Fruit fly (Drosophila melanogaster) whole organism, embryonic: ENCODE measurements around the gene CG1622.

Experiments
- Antp ChIP-seq: fragments of 200-800 bp; sonication (Bioruptor generic); optimal IDR thresholded peaks from 3 replicates; lab custom pipeline; 2016; ENCODE audit warnings: missing biosample characterization, missing genetic modification characterization
- B-H1 ChIP-seq: fragments of 200-800 bp; sonication (Bioruptor generic); IDR thresholded peaks from 3 replicates; pipeline ENCODE4 v1.3.6; 2022; ENCODE audit warnings: missing biosample characterization, missing genetic modification characterization
- CG11504 ChIP-seq: fragments of 200-800 bp; sonication (Bioruptor generic); optimal IDR thresholded peaks from 3 replicates; lab custom pipeline; 2019; ENCODE audit warnings: missing biosample characterization, mild to moderate bottlenecking, missing genetic modification characterization, moderate library complexity
- CG11560 ChIP-seq: fragments of 200-800 bp; sonication (Bioruptor generic); IDR thresholded peaks from 3 replicates; pipeline ENCODE4 v1.3.6; 2022; ENCODE audit warnings: missing biosample characterization, missing genetic modification characterization
- CG12769 ChIP-seq: fragments of 200-800 bp; sonication (Bioruptor generic); optimal IDR thresholded peaks from 2 replicates; lab custom pipeline; 2019; ENCODE audit warnings: missing biosample characterization, mild to moderate bottlenecking, missing genetic modification characterization, moderate library complexity
- CG13894 ChIP-seq: fragments of 200-800 bp; sonication (Bioruptor generic); optimal IDR thresholded peaks from 3 replicates; lab custom pipeline; 2018; ENCODE audit warnings: missing biosample characterization, mild to moderate bottlenecking, missing genetic modification characterization, moderate library complexity
- CG14441 ChIP-seq: fragments of 200-800 bp; sonication (Bioruptor generic); IDR thresholded peaks from 2 replicates; pipeline ENCODE4 v1.3.6; 2022; ENCODE audit warnings: missing biosample characterization, missing genetic modification characterization
- CG15269 ChIP-seq: fragments of 200-800 bp; sonication (Bioruptor generic); optimal IDR thresholded peaks from 2 replicates; lab custom pipeline; 2018; ENCODE audit warnings: missing biosample characterization, mild to moderate bottlenecking, missing genetic modification characterization, moderate library complexity
- CG1603 ChIP-seq: fragments of 200-800 bp; sonication (Bioruptor generic); optimal IDR thresholded peaks from 2 replicates; lab custom pipeline; 2019; ENCODE audit warnings: missing biosample characterization, mild to moderate bottlenecking, missing genetic modification characterization, moderate library complexity
- CG17186 ChIP-seq: fragments of 200-800 bp; sonication (Bioruptor generic); optimal IDR thresholded peaks from 3 replicates; lab custom pipeline; 2017; ENCODE audit warnings: missing biosample characterization, missing genetic modification reagents, missing genetic modification characterization
- CG17359 ChIP-seq: fragments of 200-800 bp; sonication (Bioruptor generic); optimal IDR thresholded peaks from 3 replicates; lab custom pipeline; 2018; ENCODE audit warnings: missing biosample characterization, mild to moderate bottlenecking, missing genetic modification characterization, moderate library complexity
- CG2120 ChIP-seq: fragments of 200-800 bp; sonication (Bioruptor generic); optimal IDR thresholded peaks from 3 replicates; lab custom pipeline; 2016; ENCODE audit warnings: missing biosample characterization, missing genetic modification characterization
- CG3065 ChIP-seq: fragments of 200-800 bp; sonication (Bioruptor generic); optimal IDR thresholded peaks from 2 replicates; lab custom pipeline; 2016; ENCODE audit warnings: missing biosample characterization, missing genetic modification characterization
- CG32532 ChIP-seq: fragments of 200-800 bp; sonication (Bioruptor generic); IDR thresholded peaks from 2 replicates; pipeline ENCODE4 v1.3.6; 2022; ENCODE audit warnings: missing biosample characterization, missing genetic modification characterization
- CG4730 ChIP-seq: fragments of 200-800 bp; sonication (Bioruptor generic); IDR thresholded peaks from 2 replicates; pipeline ENCODE4 v1.3.6; 2022; ENCODE audit warnings: missing biosample characterization, missing genetic modification characterization
- CG6175 ChIP-seq: fragments of 200-800 bp; sonication (Bioruptor generic); IDR thresholded peaks from 3 replicates; pipeline ENCODE4 v1.3.6; 2022; ENCODE audit warnings: missing biosample characterization, missing genetic modification characterization
- CG7357 ChIP-seq: fragments of 200-800 bp; sonication (Bioruptor generic); IDR thresholded peaks from 3 replicates; pipeline ENCODE4 v1.3.6; 2022; ENCODE audit warnings: missing biosample characterization, missing genetic modification characterization
- CG7839 ChIP-seq: fragments of 200-800 bp; sonication (Bioruptor generic); optimal IDR thresholded peaks from 3 replicates; lab custom pipeline; 2018; ENCODE audit warnings: missing biosample characterization, mild to moderate bottlenecking, missing genetic modification characterization, moderate library complexity
- CG7928 ChIP-seq: fragments of 200-800 bp; sonication (Bioruptor generic); optimal IDR thresholded peaks from 2 replicates; lab custom pipeline; 2017; ENCODE audit warnings: missing biosample characterization, mild to moderate bottlenecking, missing genetic modification characterization
- Ets65A ChIP-seq: fragments of 200-800 bp; sonication (Bioruptor generic); peaks from one replicate; lab custom pipeline; 2016; ENCODE audit warnings: missing biosample characterization, missing genetic modification characterization
- Fer3 ChIP-seq: fragments of 200-800 bp; sonication (Bioruptor generic); optimal IDR thresholded peaks from 2 replicates; lab custom pipeline; 2018; ENCODE audit warnings: missing biosample characterization, mild to moderate bottlenecking, missing genetic modification characterization, moderate library complexity
- HLH3B ChIP-seq: fragments of 200-800 bp; sonication (Bioruptor generic); IDR thresholded peaks from 2 replicates; pipeline ENCODE4 v1.3.6; 2022; ENCODE audit warnings: missing biosample characterization, missing genetic modification characterization
- HLH4C ChIP-seq: fragments of 200-800 bp; sonication (Bioruptor generic); IDR thresholded peaks from 3 replicates; pipeline ENCODE4 v1.3.6; 2022; ENCODE audit warnings: missing biosample characterization, missing genetic modification characterization; ENCODE audit not compliant: partially characterized antibody
- Hr51 ChIP-seq, 2 experiments: fragments of 200-800 bp; sonication (Bioruptor generic); optimal IDR thresholded peaks; 2 replicates in 1 of 2; 3 replicates in 1 of 2; lab custom pipeline; 2016 to 2018; ENCODE audit warnings: missing biosample characterization in 2 of 2, missing genetic modification characterization in 2 of 2, mild to moderate bottlenecking in 1 of 2, moderate library complexity in 1 of 2
- Hsf ChIP-seq: fragments of 200-800 bp; sonication (Bioruptor generic); optimal IDR thresholded peaks from 3 replicates; lab custom pipeline; 2016; ENCODE audit warnings: missing biosample characterization, missing genetic modification characterization
- Nf-YC ChIP-seq: fragments of 200-800 bp; optimal IDR thresholded peaks from 3 replicates; lab custom pipeline; 2019; ENCODE audit warnings: missing biosample characterization, mild to moderate bottlenecking, missing genetic modification characterization, moderate library complexity
- Xrp1 ChIP-seq: fragments of 200-800 bp; sonication (Bioruptor generic); IDR thresholded peaks from 2 replicates; pipeline ENCODE4 v1.3.6; 2022; ENCODE audit warnings: missing biosample characterization, missing genetic modification characterization
- aop ChIP-seq: fragments of 200-800 bp; sonication (Bioruptor generic); IDR thresholded peaks from 2 replicates; pipeline ENCODE4 v1.3.6; 2022; ENCODE audit warnings: missing biosample characterization, missing genetic modification characterization
- bsh ChIP-seq, 2 experiments: fragments of 200-800 bp; sonication (Bioruptor generic); optimal IDR thresholded peaks; 2 replicates each; lab custom pipeline; 2017 to 2018; ENCODE audit warnings: mild to moderate bottlenecking in 2 of 2, missing biosample characterization in 2 of 2, missing genetic modification characterization in 2 of 2, moderate library complexity in 1 of 2
- corto ChIP-seq: fragments of 200-800 bp; sonication (Bioruptor generic); optimal IDR thresholded peaks from 2 replicates; lab custom pipeline; 2016; ENCODE audit warnings: missing biosample characterization, mild to moderate bottlenecking, missing genetic modification characterization, moderate library complexity
- crp ChIP-seq, 2 experiments: fragments of 200-800 bp; sonication (Bioruptor generic); optimal IDR thresholded peaks; 2 replicates in 1 of 2; 3 replicates in 1 of 2; lab custom pipeline; 2017; ENCODE audit warnings: missing biosample characterization in 2 of 2, missing genetic modification characterization in 2 of 2, mild to moderate bottlenecking in 1 of 2, moderate library complexity in 1 of 2
- cwo ChIP-seq: fragments of 200-800 bp; sonication (Bioruptor generic); optimal IDR thresholded peaks from 3 replicates; lab custom pipeline; 2017; ENCODE audit warnings: missing biosample characterization, missing genetic modification characterization, mild to moderate bottlenecking, moderate library complexity, missing genetic modification reagents
- exex ChIP-seq: fragments of 200-800 bp; sonication (Bioruptor generic); optimal IDR thresholded peaks from 4 replicates; lab custom pipeline; 2018; ENCODE audit warnings: missing biosample characterization, mild to moderate bottlenecking, missing genetic modification characterization, moderate library complexity
- hkb ChIP-seq, 2 experiments: fragments of 200-800 bp in 1 of 2; fragments of >200 bp in 1 of 2; sonication (Bioruptor generic) in 1 of 2; IDR thresholded peaks in 1 of 2; optimal IDR thresholded peaks in 1 of 2; 2 replicates each; pipeline versions ENCODE4 v1.3.6 to Lab custom; 2017 to 2022; ENCODE audit warnings: missing biosample characterization in 1 of 2, missing genetic modification characterization in 1 of 2
- lbe ChIP-seq: fragments of 200-800 bp; sonication (Bioruptor generic); optimal IDR thresholded peaks from 2 replicates; lab custom pipeline; 2016; ENCODE audit warnings: missing biosample characterization, mild to moderate bottlenecking, missing genetic modification characterization
- lilli ChIP-seq: fragments of 200-800 bp; sonication (Bioruptor generic); optimal IDR thresholded peaks from 3 replicates; lab custom pipeline; 2016; ENCODE audit warnings: missing biosample characterization, missing genetic modification characterization
- maf-S ChIP-seq: fragments of 200-800 bp; sonication (Bioruptor generic); optimal IDR thresholded peaks from 2 replicates; lab custom pipeline; 2016; ENCODE audit warnings: missing biosample characterization, missing genetic modification characterization
- nom ChIP-seq: fragments of 200-800 bp; sonication (Bioruptor generic); optimal IDR thresholded peaks from 2 replicates; lab custom pipeline; 2017; ENCODE audit warnings: missing biosample characterization, missing genetic modification characterization, mild to moderate bottlenecking, moderate library complexity, missing genetic modification reagents
- phol ChIP-seq: fragments of 200-800 bp; sonication (Bioruptor generic); optimal IDR thresholded peaks from 3 replicates; lab custom pipeline; 2018; ENCODE audit warnings: missing biosample characterization, mild to moderate bottlenecking, missing genetic modification characterization, moderate library complexity
- sd ChIP-seq: fragments of 200-800 bp; sonication (Bioruptor generic); optimal IDR thresholded peaks from 3 replicates; lab custom pipeline; 2018; ENCODE audit warnings: missing biosample characterization, mild to moderate bottlenecking, missing genetic modification characterization, moderate library complexity
- vfl ChIP-seq: fragments of 200-800 bp; sonication (Bioruptor generic); optimal IDR thresholded peaks from 2 replicates; lab custom pipeline; 2016; ENCODE audit warnings: missing biosample characterization, missing genetic modification characterization
- vvl ChIP-seq: fragments of 200-800 bp; sonication (Bioruptor generic); IDR thresholded peaks from 2 replicates; pipeline ENCODE4 v1.3.6; 2022; ENCODE audit warnings: missing biosample characterization, missing genetic modification characterization
- wor ChIP-seq: fragments of 200-800 bp; sonication (Bioruptor generic); IDR thresholded peaks from 2 replicates; pipeline ENCODE4 v1.3.6; 2022; ENCODE audit warnings: missing biosample characterization, missing genetic modification characterization
- zfh2 ChIP-seq: fragments of 200-800 bp; sonication (Bioruptor generic); optimal IDR thresholded peaks from 2 replicates; lab custom pipeline; 2016; ENCODE audit warnings: missing biosample characterization, missing genetic modification characterization

CG1622 gene

dm6 chrX:13329572-13330046 is 32.7 kb downstream of the CG1622 start, which contains the start of gene Prx2 (continued):
- peak; percentile 36; the same call in 1 of the 3 replicates for TF ChIP-seq CG11560
- peak; percentile 15 for TF ChIP-seq Hsf (GFP tag; lab: Kevin White, UChicago)
- TF ChIP-seq Nf-YC (tag; lab: Kevin White, UChicago) = peak; percentile 7
- TF ChIP-seq CG7928 (GFP tag; lab: Kevin White, UChicago) = peak; percentile 95

- peak; percentile 99 for TF ChIP-seq CG13894 (tag; lab: Kevin White, UChicago)
- peak; percentile 29; the same call in 1 of the 3 replicates for TF ChIP-seq B-H1 (GFP tag; lab: Robert Waterston, UW)
- TF ChIP-seq Antp = peak; percentile 5
- TF ChIP-seq aop = 0 out of 2 replicates have a peak, but pooled peaks have one; percentile 28
- TF ChIP-seq lbe (GFP tag; lab: Kevin White, UChicago) = peak; percentile 61
- TF ChIP-seq HLH4C (GFP tag; lab: Robert Waterston, UW) = no peak
- peak; percentile 7 for TF ChIP-seq CG7839 (tag; lab: Kevin White, UChicago)
- TF ChIP-seq corto (GFP tag; lab: Kevin White, UChicago) = peak; percentile 61
- no peak for TF ChIP-seq CG17186
- peak; percentile 20 for TF ChIP-seq cwo (GFP tag; lab: Kevin White, UChicago)
- TF ChIP-seq CG1603 (tag; lab: Kevin White, UChicago) = peak; percentile 53
- TF ChIP-seq Ets65A (GFP tag; lab: Kevin White, UChicago) = no peak
- peak; percentile 50 for TF ChIP-seq exex (tag; lab: Kevin White, UChicago)
- peak; percentile 11 to 25 for TF ChIP-seq bsh (GFP tag; optimal IDR thresholded peaks at IDR 0.05; lab: Kevin White, UChicago)
- TF ChIP-seq hkb (optimal IDR thresholded peaks at IDR 0.05; lab: Kevin White, UChicago) = no peak
- TF ChIP-seq hkb (GFP tag; IDR thresholded peaks at IDR 0.05; lab: Robert Waterston, UW) = 0 out of 2 replicates have a peak, but pooled peaks have one; percentile 23
- TF ChIP-seq CG6175 = no peak
- 0 out of 2 replicates have a peak, but pooled peaks have one; percentile 22 for TF ChIP-seq wor
- TF ChIP-seq CG14441 = peak; percentile 56
- peak; percentile 43 for TF ChIP-seq CG2120 (GFP tag; lab: Kevin White, UChicago)
- TF ChIP-seq lilli = peak; percentile 18
- no peak for TF ChIP-seq maf-S (GFP tag; lab: Kevin White, UChicago)
- TF ChIP-seq CG32532 (GFP tag; lab: Robert Waterston, UW) = 0 out of 2 replicates have a peak, but pooled peaks have one; percentile 27
- TF ChIP-seq vfl (GFP tag; lab: Kevin White, UChicago) = no peak
- peak; percentile 55 for TF ChIP-seq vvl (GFP tag; lab: Robert Waterston, UW)
- peak; percentile 11 for TF ChIP-seq CG12769
- peak; percentile 27; the same call in 1 of the 2 replicates for TF ChIP-seq Xrp1
- peak; percentile 60 for TF ChIP-seq CG17359
- TF ChIP-seq crp (GFP tag; optimal IDR thresholded peaks at IDR 0.05; lab: Kevin White, UChicago) = peak in 1 of 2 experiments; percentile 39
- peak; percentile 41 for TF ChIP-seq CG11504 (tag; lab: Kevin White, UChicago)
- TF ChIP-seq nom = peak; percentile 62
- peak in 1 of 2 experiments; percentile 33 for TF ChIP-seq Hr51 (GFP tag; optimal IDR thresholded peaks at IDR 0.05; lab: Kevin White, UChicago)
- TF ChIP-seq sd (tag; lab: Kevin White, UChicago) = peak; percentile 89
- no peak for TF ChIP-seq CG7357 (GFP tag; lab: Robert Waterston, UW)
- TF ChIP-seq CG4730 (GFP tag; lab: Robert Waterston, UW) = no peak
- peak; percentile 8 for TF ChIP-seq CG15269 (tag; lab: Kevin White, UChicago)
- peak; percentile 22 for TF ChIP-seq zfh2 (GFP tag; lab: Kevin White, UChicago)
- TF ChIP-seq phol (tag; lab: Kevin White, UChicago) = peak; percentile 15
- TF ChIP-seq Fer3 = peak; percentile 25
- no peak for TF ChIP-seq CG3065 (GFP tag; lab: Kevin White, UChicago)
- peak; percentile 43; the same call in 1 of the 2 replicates for TF ChIP-seq HLH3B (GFP tag; lab: Robert Waterston, UW)
Observed at dm6 chrX:13331814-13332701, 35.2 kb downstream of the CG1622 start.
